Fruit fly (Drosophila melanogaster) whole organism, embryonic: Measurements from ENCODE around the gene Dhod.

Experiments used
- BtbVII ChIP-seq: fragments of 200-800 bp; sonication (Bioruptor generic); optimal IDR thresholded peaks from 3 replicates; lab custom pipeline; 2017; ENCODE audit warnings: missing biosample characterization, mild to moderate bottlenecking, missing genetic modification characterization
- CG10543 ChIP-seq: fragments of 200-800 bp; sonication (Bioruptor generic); optimal IDR thresholded peaks from 3 replicates; lab custom pipeline; 2017; ENCODE audit warnings: missing biosample characterization, mild to moderate bottlenecking, missing genetic modification characterization, moderate library complexity
- CG13287 ChIP-seq: fragments of 200-800 bp; sonication (Bioruptor generic); IDR thresholded peaks from 2 replicates; pipeline ENCODE4 v1.3.6; 2022; ENCODE audit warnings: missing biosample characterization, missing genetic modification characterization; ENCODE audit not compliant: partially characterized antibody
- CG13624 ChIP-seq: fragments of 200-800 bp; sonication (Bioruptor generic); optimal IDR thresholded peaks from 2 replicates; lab custom pipeline; 2016; ENCODE audit warnings: missing biosample characterization, missing genetic modification characterization
- CG13775 ChIP-seq: fragments of 200-800 bp; sonication (Bioruptor generic); optimal IDR thresholded peaks from 3 replicates; lab custom pipeline; 2017; ENCODE audit warnings: missing biosample characterization, mild to moderate bottlenecking, missing genetic modification characterization
- CG13894 ChIP-seq: fragments of 200-800 bp; sonication (Bioruptor generic); optimal IDR thresholded peaks from 3 replicates; lab custom pipeline; 2018; ENCODE audit warnings: missing biosample characterization, mild to moderate bottlenecking, missing genetic modification characterization, moderate library complexity
- CG14860 ChIP-seq: fragments of 200-800 bp; sonication (Bioruptor generic); IDR thresholded peaks from 3 replicates; pipeline ENCODE4 v1.3.6; 2022; ENCODE audit warnings: missing biosample characterization, missing genetic modification characterization; ENCODE audit not compliant: partially characterized antibody
- CG2116 ChIP-seq: fragments of 200-800 bp; sonication (Bioruptor generic); optimal IDR thresholded peaks from 3 replicates; lab custom pipeline; 2018; ENCODE audit warnings: missing biosample characterization, mild to moderate bottlenecking, missing genetic modification characterization
- CG2678 ChIP-seq: fragments of 200-800 bp; sonication (Bioruptor generic); optimal IDR thresholded peaks from 3 replicates; lab custom pipeline; 2019; ENCODE audit warnings: missing biosample characterization, mild to moderate bottlenecking, missing genetic modification characterization, moderate library complexity
- CG30403 ChIP-seq: fragments of 200-800 bp; sonication (Bioruptor generic); optimal IDR thresholded peaks from 3 replicates; lab custom pipeline; 2016; ENCODE audit warnings: missing biosample characterization, missing genetic modification characterization
- CG31224 ChIP-seq: fragments of 200-800 bp; sonication (Bioruptor generic); IDR thresholded peaks from 2 replicates; pipeline ENCODE4 v1.3.6; 2022; ENCODE audit warnings: missing biosample characterization, missing genetic modification characterization
- CG31441 ChIP-seq: fragments of 200-800 bp; sonication (Bioruptor generic); IDR thresholded peaks from 2 replicates; pipeline ENCODE4 v1.3.6; 2022; ENCODE audit warnings: missing biosample characterization, missing genetic modification characterization
- CG34224 ChIP-seq: fragments of 200-800 bp; sonication (Bioruptor generic); IDR thresholded peaks from 3 replicates; pipeline ENCODE4 v1.3.6; 2022; ENCODE audit warnings: missing biosample characterization, missing genetic modification characterization; ENCODE audit not compliant: partially characterized antibody
- CG4328 ChIP-seq: fragments of 200-800 bp; sonication (Bioruptor generic); optimal IDR thresholded peaks from 3 replicates; lab custom pipeline; 2017; ENCODE audit warnings: missing biosample characterization, missing genetic modification reagents, missing genetic modification characterization
- CG4820 ChIP-seq: fragments of 200-800 bp; sonication (Bioruptor generic); optimal IDR thresholded peaks from 3 replicates; lab custom pipeline; 2016; ENCODE audit warnings: missing biosample characterization, missing genetic modification characterization
- CG5180 ChIP-seq: fragments of 200-800 bp; sonication (Bioruptor generic); optimal IDR thresholded peaks from 3 replicates; lab custom pipeline; 2017; ENCODE audit warnings: missing biosample characterization, missing genetic modification characterization, mild to moderate bottlenecking, moderate library complexity, missing genetic modification reagents
- CG8388 ChIP-seq: fragments of 200-800 bp; sonication (Bioruptor generic); optimal IDR thresholded peaks from 2 replicates; lab custom pipeline; 2019; ENCODE audit warnings: missing biosample characterization, mild to moderate bottlenecking, missing genetic modification characterization, moderate library complexity
- D19A ChIP-seq: fragments of 200-800 bp; optimal IDR thresholded peaks from 3 replicates; lab custom pipeline; 2019; ENCODE audit warnings: missing biosample characterization, mild to moderate bottlenecking, missing genetic modification characterization, moderate library complexity
- Ets65A ChIP-seq: fragments of 200-800 bp; sonication (Bioruptor generic); peaks from one replicate; lab custom pipeline; 2016; ENCODE audit warnings: missing biosample characterization, missing genetic modification characterization
- Fer2 ChIP-seq: fragments of 200-800 bp; sonication (Bioruptor generic); optimal IDR thresholded peaks from 2 replicates; lab custom pipeline; 2018; ENCODE audit warnings: missing biosample characterization, mild to moderate bottlenecking, missing genetic modification characterization, moderate library complexity
- Gug ChIP-seq: fragments of 200-800 bp; sonication (Bioruptor generic); IDR thresholded peaks from 4 replicates; pipeline ENCODE4 v1.3.6; 2022; ENCODE audit warnings: missing biosample characterization, missing genetic modification characterization
- Med ChIP-seq: fragments of 200-800 bp; sonication (Bioruptor generic); peaks from one replicate; lab custom pipeline; 2016; ENCODE audit warnings: missing biosample characterization, missing genetic modification characterization, mild to moderate bottlenecking, inconsistent platforms, moderate library complexity
- Meics ChIP-seq: fragments of 200-800 bp; sonication (Bioruptor generic); optimal IDR thresholded peaks from 2 replicates; lab custom pipeline; 2017; ENCODE audit warnings: missing biosample characterization, mild to moderate bottlenecking, missing genetic modification characterization
- Poxn ChIP-seq: fragments of 200-800 bp; sonication (Bioruptor generic); IDR thresholded peaks from 2 replicates; pipeline ENCODE4 v1.3.6; 2022; ENCODE audit warnings: missing biosample characterization, missing genetic modification characterization
- Rx ChIP-seq: fragments of 200-800 bp; sonication (Bioruptor generic); IDR thresholded peaks from 2 replicates; pipeline ENCODE4 v1.3.6; 2022; ENCODE audit warnings: missing biosample characterization, missing genetic modification characterization
- Scr ChIP-seq: fragments of 200-800 bp; sonication (Bioruptor generic); IDR thresholded peaks from 2 replicates; pipeline ENCODE4 v1.3.6; 2022; ENCODE audit warnings: missing biosample characterization, missing genetic modification characterization; ENCODE audit not compliant: partially characterized antibody
- Side ChIP-seq: fragments of 200-800 bp; sonication (Bioruptor generic); optimal IDR thresholded peaks from 2 replicates; lab custom pipeline; 2016; ENCODE audit warnings: missing biosample characterization, missing genetic modification characterization
- Ssrp ChIP-seq: fragments of 200-800 bp; sonication (Bioruptor generic); optimal IDR thresholded peaks from 2 replicates; lab custom pipeline; 2018; ENCODE audit warnings: missing biosample characterization, mild to moderate bottlenecking, missing genetic modification characterization, moderate library complexity
- Xrp1 ChIP-seq: fragments of 200-800 bp; sonication (Bioruptor generic); IDR thresholded peaks from 2 replicates; pipeline ENCODE4 v1.3.6; 2022; ENCODE audit warnings: missing biosample characterization, missing genetic modification characterization
- amos ChIP-seq: fragments of 200-800 bp; sonication (Bioruptor generic); IDR thresholded peaks from 2 replicates; pipeline ENCODE4 v1.3.6; 2022; ENCODE audit warnings: missing biosample characterization, missing genetic modification characterization; ENCODE audit not compliant: partially characterized antibody
- bbx ChIP-seq: fragments of 200-800 bp; sonication (Bioruptor generic); IDR thresholded peaks from 2 replicates; pipeline ENCODE4 v1.3.6; 2022; ENCODE audit warnings: missing biosample characterization, missing genetic modification characterization; ENCODE audit not compliant: partially characterized antibody
- chinmo ChIP-seq: fragments of 200-800 bp; sonication (Bioruptor generic); IDR thresholded peaks from 4 replicates; pipeline ENCODE4 v1.3.6; 2022; ENCODE audit warnings: missing biosample characterization, missing genetic modification characterization; ENCODE audit not compliant: partially characterized antibody
- dpn ChIP-seq, 2 experiments: fragments of 200-800 bp; sonication (Bioruptor generic); optimal IDR thresholded peaks; 3 replicates each; lab custom pipeline; 2016; ENCODE audit warnings: missing biosample characterization in 2 of 2, missing genetic modification characterization in 2 of 2
- eve ChIP-seq, 2 experiments: fragments of >200 bp; optimal IDR thresholded peaks; 2 replicates each; lab custom pipeline; 2017; ENCODE audit warnings: missing biosample characterization in 2 of 2, missing genetic modification characterization in 2 of 2
- exex ChIP-seq: fragments of 200-800 bp; sonication (Bioruptor generic); optimal IDR thresholded peaks from 4 replicates; lab custom pipeline; 2018; ENCODE audit warnings: missing biosample characterization, mild to moderate bottlenecking, missing genetic modification characterization, moderate library complexity
- gem ChIP-seq: fragments of 200-800 bp; sonication (Bioruptor generic); optimal IDR thresholded peaks from 2 replicates; lab custom pipeline; 2019; ENCODE audit warnings: missing biosample characterization, mild to moderate bottlenecking, missing genetic modification characterization, moderate library complexity
- hb ChIP-seq: fragments of 200-800 bp; sonication (Bioruptor generic); IDR thresholded peaks from 3 replicates; pipeline ENCODE4 v1.3.6; 2022; ENCODE audit warnings: missing biosample characterization, missing genetic modification characterization; ENCODE audit not compliant: partially characterized antibody
- hkb ChIP-seq, 2 experiments: fragments of 200-800 bp in 1 of 2; fragments of >200 bp in 1 of 2; sonication (Bioruptor generic) in 1 of 2; IDR thresholded peaks in 1 of 2; optimal IDR thresholded peaks in 1 of 2; 2 replicates each; pipeline versions ENCODE4 v1.3.6 to Lab custom; 2017 to 2022; ENCODE audit warnings: missing biosample characterization in 1 of 2, missing genetic modification characterization in 1 of 2
- jigr1 ChIP-seq: fragments of 200-800 bp; sonication (Bioruptor generic); IDR thresholded peaks from 3 replicates; pipeline ENCODE4 v1.3.6; 2022; ENCODE audit warnings: missing biosample characterization, missing genetic modification characterization
- klu ChIP-seq: fragments of 200-800 bp; sonication (Bioruptor generic); IDR thresholded peaks from 2 replicates; pipeline ENCODE4 v1.3.6; 2022; ENCODE audit warnings: missing biosample characterization, missing genetic modification characterization
- kni ChIP-seq: fragments of 200-800 bp; sonication (Bioruptor generic); optimal IDR thresholded peaks from 3 replicates; lab custom pipeline; 2017; ENCODE audit warnings: mild to moderate bottlenecking, missing biosample characterization, missing genetic modification reagents, missing genetic modification characterization
- lab ChIP-seq: fragments of 200-800 bp; sonication (Bioruptor generic); optimal IDR thresholded peaks from 3 replicates; lab custom pipeline; 2017; ENCODE audit warnings: missing biosample characterization, missing genetic modification characterization, mild to moderate bottlenecking, moderate library complexity, missing genetic modification reagents
- lilli ChIP-seq: fragments of 200-800 bp; sonication (Bioruptor generic); optimal IDR thresholded peaks from 3 replicates; lab custom pipeline; 2016; ENCODE audit warnings: missing biosample characterization, missing genetic modification characterization
- row ChIP-seq: fragments of 200-800 bp; sonication (Bioruptor generic); IDR thresholded peaks from 3 replicates; pipeline ENCODE4 v1.3.6; 2022; ENCODE audit warnings: missing biosample characterization, missing genetic modification characterization
- seq ChIP-seq: fragments of 200-800 bp; sonication (Bioruptor generic); IDR thresholded peaks from 2 replicates; pipeline ENCODE4 v1.3.6; 2022; ENCODE audit warnings: missing biosample characterization, missing genetic modification characterization
- shn ChIP-seq: fragments of 200-800 bp; sonication (Bioruptor generic); optimal IDR thresholded peaks from 3 replicates; lab custom pipeline; 2016; ENCODE audit warnings: missing biosample characterization, missing genetic modification characterization
- slp2 ChIP-seq: fragments of 200-800 bp; sonication (Bioruptor generic); optimal IDR thresholded peaks from 2 replicates; lab custom pipeline; 2016; ENCODE audit warnings: missing biosample characterization, missing genetic modification characterization
- sug ChIP-seq: fragments of 200-800 bp; optimal IDR thresholded peaks from 2 replicates; lab custom pipeline; 2019; ENCODE audit warnings: missing biosample characterization, mild to moderate bottlenecking, missing genetic modification characterization, moderate library complexity

Dhod gene

DNA sequence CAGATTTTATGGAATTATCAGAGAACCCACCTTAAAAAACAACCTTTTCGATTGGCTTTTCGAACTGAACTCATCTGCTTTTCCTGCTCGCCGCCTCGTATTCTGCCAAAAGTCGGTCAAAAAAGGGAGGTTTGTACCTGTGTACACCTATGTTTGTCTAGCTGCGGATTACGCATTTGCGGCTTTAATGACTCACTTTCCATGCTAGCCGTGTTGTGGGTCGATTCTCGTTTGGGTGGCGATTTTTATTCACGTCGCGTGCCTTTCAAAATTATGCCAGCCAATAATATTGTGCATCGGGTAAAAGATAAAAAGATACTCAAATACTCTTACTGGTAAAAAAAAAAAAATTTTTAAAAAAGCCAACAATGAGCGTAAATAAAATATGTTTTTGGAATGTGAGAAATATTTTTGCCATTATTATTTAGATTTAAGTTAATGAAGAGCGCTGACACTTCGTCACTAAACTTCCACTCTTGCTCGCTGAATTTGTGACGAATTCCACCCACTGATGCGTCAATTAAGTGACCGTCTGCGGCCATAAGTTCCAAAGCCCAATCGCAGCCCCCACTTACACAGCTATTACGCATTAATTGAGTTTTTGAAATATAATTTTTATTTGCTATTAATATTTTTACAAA, 7.0 kb downstream of the Dhod start, which contains the start of gene Cyp313b1 (continued):
- TF ChIP-seq kni (GFP tag; lab: Kevin White, UChicago) (peak; percentile 18), slp2 (no peak), CG4328 (GFP tag; lab: Kevin White, UChicago) (no peak), Scr (GFP tag; lab: Robert Waterston, UW) (no peak), Ets65A (GFP tag; lab: Kevin White, UChicago) (peak; percentile 94), CG2678 (tag; lab: Kevin White, UChicago) (peak; percentile 7), D19A (tag; lab: Kevin White, UChicago) (peak; percentile 34), dpn (GFP tag; optimal IDR thresholded peaks at IDR 0.05; lab: Kevin White, UChicago) (peak in 1 of 2 experiments; percentile 6), CG30403 (peak; percentile 1), CG13775 (no peak), BtbVII (GFP tag; lab: Kevin White, UChicago) (no peak), CG13624 (peak; percentile 3), chinmo (GFP tag; lab: Robert Waterston, UW) (0 out of 4 replicates have a peak, but pooled peaks have one; percentile 46), hkb (optimal IDR thresholded peaks at IDR 0.05; lab: Kevin White, UChicago) (no peak), hkb (GFP tag; IDR thresholded peaks at IDR 0.05; lab: Robert Waterston, UW) (no peak), CG14860 (GFP tag; lab: Robert Waterston, UW) (no peak), row (GFP tag; lab: Robert Waterston, UW) (peak; percentile 51; the same call in 2 of the 3 replicates), seq (GFP tag; lab: Robert Waterston, UW) (no peak), CG13894 (peak; percentile 38), Ssrp (tag; lab: Kevin White, UChicago) (no peak), CG31224 (GFP tag; lab: Robert Waterston, UW) (peak; percentile 65), hb (no peak), lilli (GFP tag; lab: Kevin White, UChicago) (peak; percentile 10), Rx (GFP tag; lab: Robert Waterston, UW) (0 out of 2 replicates have a peak, but pooled peaks have one; percentile 17), Side (no peak), CG31441 (GFP tag; lab: Robert Waterston, UW) (no peak), lab (GFP tag; lab: Kevin White, UChicago) (peak; percentile 1), CG8388 (GFP tag; lab: Kevin White, UChicago) (no peak), klu (GFP tag; lab: Robert Waterston, UW) (no peak), Fer2 (tag; lab: Kevin White, UChicago) (no peak), Gug (GFP tag; lab: Robert Waterston, UW) (peak; percentile 22; the same call in 1 of the 4 replicates), gem (tag; lab: Kevin White, UChicago) (peak; percentile 21), Meics (GFP tag; lab: Kevin White, UChicago) (peak; percentile 89), Med (GFP tag; lab: Kevin White, UChicago) (peak; percentile 55)

DNA sequence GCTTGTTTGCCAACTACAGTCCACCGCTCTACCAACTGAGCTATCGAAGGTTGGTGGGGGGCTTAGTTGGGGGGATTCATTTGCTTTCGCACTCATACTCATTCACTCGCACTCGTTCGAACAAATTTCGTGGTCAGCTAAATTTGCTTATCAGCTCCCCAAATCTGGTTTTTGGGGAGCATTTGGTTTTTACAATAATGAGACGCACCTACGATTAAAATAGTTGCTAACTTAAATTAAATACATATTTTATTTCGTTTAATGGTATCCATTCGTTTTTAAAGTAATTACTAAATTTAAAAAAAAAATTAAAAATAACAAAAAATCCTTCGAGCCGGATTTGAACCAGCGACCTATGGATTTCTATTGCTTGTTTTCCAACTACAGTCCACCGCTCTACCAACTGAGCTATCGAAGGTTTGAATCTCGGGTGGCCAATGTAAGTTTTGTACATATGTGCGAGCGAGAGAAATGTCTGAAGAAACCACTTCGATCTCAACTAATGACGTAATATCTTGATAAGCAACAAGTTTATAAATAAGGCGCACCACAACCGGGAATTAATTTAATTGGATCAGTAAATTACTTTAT, 10.2 kb downstream of the Dhod start:
- TF ChIP-seq jigr1 (GFP tag; lab: Robert Waterston, UW) (no peak), CG5180 (GFP tag; lab: Kevin White, UChicago) (peak; percentile 14), CG14860 (GFP tag; lab: Robert Waterston, UW) (peak; percentile 56; the same call in 2 of the 3 replicates), CG13287 (GFP tag; lab: Robert Waterston, UW) (peak; percentile 22; the same call in 1 of the 2 replicates), Xrp1 (GFP tag; lab: Robert Waterston, UW) (0 out of 2 replicates have a peak, but pooled peaks have one; percentile 11), amos (GFP tag; lab: Robert Waterston, UW) (peak; percentile 73), CG34224 (peak; percentile 63; the same call in 2 of the 3 replicates), bbx (GFP tag; lab: Robert Waterston, UW) (peak; percentile 70), CG10543 (GFP tag; lab: Kevin White, UChicago) (no peak), CG4820 (GFP tag; lab: Kevin White, UChicago) (no peak), exex (peak; percentile 75), eve (GFP tag; optimal IDR thresholded peaks at IDR 0.05; lab: Kevin White, UChicago) (peak in 1 of 2 experiments; percentile 40), CG2116 (GFP tag; lab: Kevin White, UChicago) (no peak), Poxn (no peak), sug (tag; lab: Kevin White, UChicago) (peak; percentile 97), shn (GFP tag; lab: Kevin White, UChicago) (no peak)
